Worm (Caenorhabditis elegans) whole organism, young adult: ENCODE measurements around the gene hsd-2.

ENCODE experiments used
- B0019.2 ChIP-seq: fragments of 200-800 bp; sonication (Bioruptor generic); conservative IDR thresholded peaks from 2 replicates; pipeline ENCODE4 v1.3.6; 2022; ENCODE audit warnings: missing genetic modification reagents, missing genetic modification characterization, missing compliant biosample characterization
- B0261.1 ChIP-seq: sonication (generic microtip); optimal IDR thresholded peaks from 2 replicates; lab custom pipeline; 2016; ENCODE audit warnings: mild to moderate bottlenecking, missing genetic modification characterization, moderate library complexity, missing compliant biosample characterization
- B0336.3 ChIP-seq: fragments of 200-800 bp; sonication (Bioruptor generic); IDR thresholded peaks from 2 replicates; pipeline ENCODE4 v1.3.6; 2022; ENCODE audit warnings: missing genetic modification characterization, missing compliant biosample characterization
- F49E8.2 ChIP-seq: sonication (generic microtip); optimal IDR thresholded peaks from 3 replicates; lab custom pipeline; 2017; ENCODE audit warnings: missing genetic modification characterization, mild to moderate bottlenecking, missing compliant biosample characterization, antibody characterized with exemption, moderate library complexity; ENCODE audit not compliant: insufficient read depth
- F55B11.4 ChIP-seq: sonication (generic microtip); optimal IDR thresholded peaks from 2 replicates; lab custom pipeline; 2016; ENCODE audit warnings: missing compliant biosample characterization, missing genetic modification characterization, borderline replicate concordance; ENCODE audit not compliant: insufficient read depth
- T07F8.4 ChIP-seq: sonication (generic microtip); optimal IDR thresholded peaks from 2 replicates; lab custom pipeline; 2016; ENCODE audit warnings: mild to moderate bottlenecking, missing genetic modification characterization, moderate library complexity, missing compliant biosample characterization
- Y67H2A.10 ChIP-seq: fragments of 200-800 bp; sonication (Bioruptor generic); conservative IDR thresholded peaks from 2 replicates; pipeline ENCODE4 v1.3.6; 2022; ENCODE audit warnings: missing genetic modification reagents, missing genetic modification characterization, missing compliant biosample characterization
- Y95B8A.8 ChIP-seq: fragments of 200-800 bp; sonication (Bioruptor generic); IDR thresholded peaks from 2 replicates; pipeline ENCODE4 v1.3.6; 2022; ENCODE audit warnings: missing genetic modification reagents, missing genetic modification characterization, missing compliant biosample characterization
- akir-1 ChIP-seq: fragments of 200-800 bp; sonication (Bioruptor generic); optimal IDR thresholded peaks from 2 replicates; lab custom pipeline; 2018; ENCODE audit warnings: mild to moderate bottlenecking, missing genetic modification characterization, moderate library complexity, missing compliant biosample characterization
- attf-3 ChIP-seq: fragments of 200-800 bp; sonication (Bioruptor generic); conservative IDR thresholded peaks from 2 replicates; pipeline ENCODE4 v1.3.6; 2022; ENCODE audit warnings: missing genetic modification reagents, missing genetic modification characterization, missing compliant biosample characterization
- attf-5 ChIP-seq: fragments of 200-800 bp; sonication (Bioruptor generic); optimal IDR thresholded peaks from 2 replicates; lab custom pipeline; 2018; ENCODE audit warnings: mild to moderate bottlenecking, missing genetic modification characterization, missing compliant biosample characterization
- attf-6 ChIP-seq: fragments of 200-800 bp; sonication (Bioruptor generic); IDR thresholded peaks from 2 replicates; pipeline ENCODE4 v1.3.6; 2022; ENCODE audit warnings: missing genetic modification reagents, missing genetic modification characterization, missing compliant biosample characterization
- bed-1 ChIP-seq: fragments of 200-800 bp; sonication (Bioruptor generic); IDR thresholded peaks from 2 replicates; pipeline ENCODE4 v1.3.6; 2022; ENCODE audit warnings: missing genetic modification reagents, missing genetic modification characterization, missing compliant biosample characterization
- cebp-1 ChIP-seq, 2 experiments: fragments of 200-800 bp in 1 of 2; sonication (Bioruptor generic) in 1 of 2; sonication (generic microtip) in 1 of 2; IDR thresholded peaks in 1 of 2; optimal IDR thresholded peaks in 1 of 2; 2 replicates each; pipeline versions ENCODE4 v1.3.6 to Lab custom; 2017 to 2022; ENCODE audit warnings: missing compliant biosample characterization in 2 of 2, missing genetic modification characterization in 2 of 2, mild to moderate bottlenecking in 1 of 2, missing genetic modification reagents in 1 of 2, moderate library complexity in 1 of 2
- cebp-2 ChIP-seq: fragments of 200-800 bp; sonication (Bioruptor generic); IDR thresholded peaks from 2 replicates; pipeline ENCODE4 v1.3.6; 2022; ENCODE audit warnings: missing genetic modification characterization, missing compliant biosample characterization
- ceh-27 ChIP-seq: fragments of 200-800 bp; sonication (Bioruptor generic); optimal IDR thresholded peaks from 2 replicates; lab custom pipeline; 2018; ENCODE audit warnings: mild to moderate bottlenecking, missing genetic modification characterization, moderate library complexity, missing compliant biosample characterization
- ceh-91 ChIP-seq: fragments of 200-800 bp; sonication (Bioruptor generic); IDR thresholded peaks from 2 replicates; pipeline ENCODE4 v1.3.6; 2022; ENCODE audit warnings: missing genetic modification reagents, missing genetic modification characterization, missing compliant biosample characterization
- chd-7 ChIP-seq: sonication (generic microtip); optimal IDR thresholded peaks from 2 replicates; lab custom pipeline; 2016; ENCODE audit warnings: mild to moderate bottlenecking, missing genetic modification characterization, moderate library complexity, missing compliant biosample characterization
- egl-18 ChIP-seq: fragments of 200-800 bp; sonication (Bioruptor generic); IDR thresholded peaks from 2 replicates; pipeline ENCODE4 v1.3.6; 2022; ENCODE audit warnings: missing genetic modification reagents, missing genetic modification characterization, missing compliant biosample characterization
- egl-44 ChIP-seq: fragments of 200-800 bp; sonication (Bioruptor generic); IDR thresholded peaks from 2 replicates; pipeline ENCODE4 v1.3.6; 2022; ENCODE audit warnings: missing genetic modification reagents, missing genetic modification characterization, missing compliant biosample characterization
- fkh-3 ChIP-seq: sonication (generic microtip); optimal IDR thresholded peaks from 2 replicates; lab custom pipeline; 2016; ENCODE audit warnings: mild to moderate bottlenecking, missing genetic modification characterization, missing compliant biosample characterization
- gei-17 ChIP-seq: fragments of 200-800 bp; sonication (Bioruptor generic); optimal IDR thresholded peaks from 2 replicates; lab custom pipeline; 2018; ENCODE audit warnings: mild to moderate bottlenecking, missing genetic modification characterization, missing compliant biosample characterization
- hlh-12 ChIP-seq: sonication (generic microtip); optimal IDR thresholded peaks from 2 replicates; lab custom pipeline; 2016; ENCODE audit warnings: missing genetic modification characterization, missing compliant biosample characterization
- lag-1 ChIP-seq: fragments of 200-800 bp; sonication (Bioruptor generic); IDR thresholded peaks from 2 replicates; pipeline ENCODE4 v1.3.6; 2022; ENCODE audit warnings: missing genetic modification reagents, missing genetic modification characterization, missing compliant biosample characterization
- lin-35 ChIP-seq, 3 experiments: fragments of 150-350 bp in 2 of 3; sonication (generic microtip) in 1 of 3; optimal IDR thresholded peaks; 2 replicates each; lab custom pipeline; 2014 to 2018; ENCODE audit warnings: missing biosample characterization in 3 of 3, missing genetic modification characterization in 3 of 3, missing genetic modification reagents in 3 of 3
- lin-54 ChIP-seq: fragments of 200-800 bp; sonication (Bioruptor generic); optimal IDR thresholded peaks from 2 replicates; lab custom pipeline; 2018; ENCODE audit warnings: mild to moderate bottlenecking, missing genetic modification characterization, missing compliant biosample characterization
- lir-1 ChIP-seq: fragments of 200-800 bp; sonication (Bioruptor generic); conservative IDR thresholded peaks from 2 replicates; pipeline ENCODE4 v1.3.6; 2022; ENCODE audit warnings: missing genetic modification reagents, missing genetic modification characterization, missing compliant biosample characterization
- lsy-27 ChIP-seq: sonication (generic microtip); optimal IDR thresholded peaks from 2 replicates; lab custom pipeline; 2017; ENCODE audit warnings: missing genetic modification characterization, mild to moderate bottlenecking, missing compliant biosample characterization, antibody characterized with exemption, missing genotype, borderline replicate concordance; ENCODE audit not compliant: insufficient read depth
- madf-8 ChIP-seq: fragments of 200-800 bp; sonication (Bioruptor generic); conservative IDR thresholded peaks from 2 replicates; pipeline ENCODE4 v1.3.6; 2022; ENCODE audit warnings: missing genetic modification reagents, missing genetic modification characterization, missing compliant biosample characterization
- mcd-1 ChIP-seq: fragments of 200-800 bp; sonication (Bioruptor generic); IDR thresholded peaks from 2 replicates; pipeline ENCODE4 v1.3.6; 2022; ENCODE audit warnings: missing genetic modification reagents, missing genetic modification characterization, missing compliant biosample characterization
- nfya-1 ChIP-seq: sonication (generic microtip); optimal IDR thresholded peaks from 2 replicates; lab custom pipeline; 2017; ENCODE audit warnings: antibody characterized with exemption, missing compliant biosample characterization, missing genetic modification characterization, borderline replicate concordance; ENCODE audit not compliant: insufficient read depth
- nfyb-1 ChIP-seq: fragments of 200-800 bp; sonication (Bioruptor generic); IDR thresholded peaks from 2 replicates; pipeline ENCODE4 v1.3.6; 2022; ENCODE audit warnings: missing genetic modification reagents, missing genetic modification characterization, missing compliant biosample characterization
- nhr-120 ChIP-seq: fragments of 200-800 bp; sonication (Bioruptor generic); IDR thresholded peaks from 2 replicates; pipeline ENCODE4 v1.3.6; 2022; ENCODE audit warnings: missing genetic modification characterization, missing compliant biosample characterization
- nhr-80 ChIP-seq: sonication (generic microtip); optimal IDR thresholded peaks from 2 replicates; lab custom pipeline; 2016; ENCODE audit warnings: missing genetic modification characterization, missing compliant biosample characterization
- rcor-1 ChIP-seq: fragments of 200-800 bp; sonication (Bioruptor generic); IDR thresholded peaks from 2 replicates; pipeline ENCODE4 v1.3.6; 2022; ENCODE audit warnings: missing genetic modification reagents, missing genetic modification characterization, missing compliant biosample characterization
- rec-8 ChIP-seq, 2 experiments: sonication (generic microtip); optimal IDR thresholded peaks; 2 replicates each; lab custom pipeline; 2016; ENCODE audit warnings: mild to moderate bottlenecking in 2 of 2, missing genetic modification characterization in 2 of 2, missing genetic modification reagents in 2 of 2, missing genotype in 2 of 2, missing biosample characterization in 1 of 2, missing compliant biosample characterization in 1 of 2, moderate library complexity in 1 of 2
- sdz-38 ChIP-seq: sonication (generic microtip); optimal IDR thresholded peaks from 2 replicates; lab custom pipeline; 2016; ENCODE audit warnings: missing genotype, missing genetic modification characterization, missing compliant biosample characterization
- sea-2 ChIP-seq: fragments of 200-800 bp; sonication (Bioruptor generic); IDR thresholded peaks from 2 replicates; pipeline ENCODE4 v1.3.6; 2022; ENCODE audit warnings: missing genetic modification characterization, missing compliant biosample characterization
- snpc-1.1 ChIP-seq: sonication (generic microtip); optimal IDR thresholded peaks from 2 replicates; lab custom pipeline; 2017; ENCODE audit warnings: missing genetic modification characterization, mild to moderate bottlenecking, missing compliant biosample characterization, antibody characterized with exemption, moderate library complexity, missing genotype, missing genetic modification reagents; ENCODE audit not compliant: insufficient read depth
- snpc-1.3 ChIP-seq: sonication (generic microtip); optimal IDR thresholded peaks from 2 replicates; lab custom pipeline; 2017; ENCODE audit warnings: missing genetic modification characterization, mild to moderate bottlenecking, missing compliant biosample characterization, antibody characterized with exemption, moderate library complexity, missing genotype, missing genetic modification reagents; ENCODE audit not compliant: insufficient read depth
- tbx-9 ChIP-seq: sonication (generic microtip); optimal IDR thresholded peaks from 2 replicates; lab custom pipeline; 2016; ENCODE audit warnings: borderline replicate concordance, missing genetic modification characterization, inconsistent platforms, missing compliant biosample characterization
- xnd-1 ChIP-seq: sonication (generic microtip); optimal IDR thresholded peaks from 2 replicates; lab custom pipeline; 2016; ENCODE audit warnings: missing genotype, missing genetic modification reagents, missing genetic modification characterization, missing compliant biosample characterization
- ztf-18 ChIP-seq: sonication (generic microtip); optimal IDR thresholded peaks from 2 replicates; lab custom pipeline; 2016; ENCODE audit warnings: missing genotype, mild to moderate bottlenecking, missing genetic modification characterization, missing compliant biosample characterization
- ztf-22 ChIP-seq: fragments of 200-800 bp; sonication (Bioruptor generic); optimal IDR thresholded peaks from 2 replicates; lab custom pipeline; 2018; ENCODE audit warnings: mild to moderate bottlenecking, missing genetic modification characterization, moderate library complexity, missing compliant biosample characterization
- ztf-3 ChIP-seq: fragments of 200-800 bp; sonication (Bioruptor generic); optimal IDR thresholded peaks from 2 replicates; lab custom pipeline; 2018; ENCODE audit warnings: mild to moderate bottlenecking, missing genetic modification characterization, missing compliant biosample characterization
- ztf-6 ChIP-seq: fragments of 200-800 bp; sonication (Bioruptor generic); IDR thresholded peaks from 2 replicates; pipeline ENCODE4 v1.3.6; 2022; ENCODE audit warnings: missing genetic modification reagents, missing genetic modification characterization, missing compliant biosample characterization

hsd-2 gene

DNA sequence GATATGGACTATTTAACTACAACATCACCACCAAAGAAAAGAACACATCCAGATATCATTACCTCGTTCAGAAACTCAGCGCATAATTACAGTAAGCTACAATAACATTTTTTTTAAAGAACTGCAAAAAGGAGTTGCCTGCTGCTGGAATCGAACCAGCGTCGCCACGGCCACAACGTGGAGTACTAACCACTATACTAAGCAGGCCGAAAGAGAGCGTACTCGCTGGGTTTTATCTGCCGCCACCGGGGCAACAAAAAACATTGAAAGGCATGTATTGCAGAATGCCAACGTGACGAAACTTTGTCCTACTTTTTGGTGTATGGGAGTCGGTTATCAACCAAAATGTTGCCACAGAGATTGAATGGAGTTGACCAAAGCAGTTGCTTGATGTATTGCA, 17.6 kb downstream of the hsd-2 start (continued):
- TF ChIP-seq akir-1 (GFP tag; lab: Kevin White, UChicago) (no peak), lsy-27 (no peak), T07F8.4 (tag; lab: Kevin White, UChicago) (no peak), nhr-120 (no peak), lir-1 (0 out of 2 replicates have a peak, but pooled peaks have one; percentile 43), rcor-1 (GFP tag; lab: Robert Waterston, UW) (peak; percentile 44; the same call in 1 of the 2 replicates), mcd-1 (GFP tag; lab: Robert Waterston, UW) (no peak), lag-1 (GFP tag; lab: Robert Waterston, UW) (no peak), attf-6 (0 out of 2 replicates have a peak, but pooled peaks have one; percentile 46), B0336.3 (GFP tag; lab: Robert Waterston, UW) (no peak), nfya-1 (tag; lab: Kevin White, UChicago) (no peak), F55B11.4 (no peak), cebp-1 (GFP tag; IDR thresholded peaks at IDR 0.05; lab: Robert Waterston, UW) (peak; percentile 42; the same call in 1 of the 2 replicates), cebp-1 (tag; optimal IDR thresholded peaks at IDR 0.05; lab: Kevin White, UChicago) (no peak), hlh-12 (tag; lab: Kevin White, UChicago) (no peak), F49E8.2 (peak; percentile 27), ztf-18 (tag; lab: Kevin White, UChicago) (peak; percentile 53), B0261.1 (tag; lab: Kevin White, UChicago) (peak; percentile 96), ceh-91 (GFP tag; lab: Robert Waterston, UW) (no peak), ceh-27 (peak; percentile 58), tbx-9 (tag; lab: Kevin White, UChicago) (no peak), rec-8 (tag; optimal IDR thresholded peaks at IDR 0.05; lab: Kevin White, UChicago) (peak; percentile 41 to 67), snpc-1.3 (tag; lab: Kevin White, UChicago) (peak; percentile 70), cebp-2 (0 out of 2 replicates have a peak, but pooled peaks have one; percentile 18), ztf-6 (GFP tag; lab: Robert Waterston, UW) (no peak), nhr-80 (no peak), attf-5 (GFP tag; lab: Kevin White, UChicago) (peak; percentile 56), egl-44 (GFP tag; lab: Robert Waterston, UW) (peak; percentile 81), Y95B8A.8 (GFP tag; lab: Robert Waterston, UW) (0 out of 2 replicates have a peak, but pooled peaks have one; percentile 13), xnd-1 (tag; lab: Kevin White, UChicago) (no peak), sea-2 (GFP tag; lab: Robert Waterston, UW) (no peak), Y67H2A.10 (no peak), nfyb-1 (peak; percentile 69), chd-7 (tag; lab: Kevin White, UChicago) (peak; percentile 25), B0019.2 (GFP tag; lab: Robert Waterston, UW) (no peak), fkh-3 (tag; lab: Kevin White, UChicago) (peak; percentile 43), attf-3 (GFP tag; lab: Robert Waterston, UW) (0 out of 2 replicates have a peak, but pooled peaks have one; percentile 25), gei-17 (peak; percentile 30), ztf-3 (no peak), lin-54 (GFP tag; lab: Kevin White, UChicago) (peak; percentile 22), madf-8 (GFP tag; lab: Robert Waterston, UW) (no peak), egl-18 (GFP tag; lab: Robert Waterston, UW) (no peak), bed-1 (GFP tag; lab: Robert Waterston, UW) (no peak), ztf-22 (GFP tag; lab: Kevin White, UChicago) (no peak), snpc-1.1 (tag; lab: Kevin White, UChicago) (peak; percentile 36), sdz-38 (tag; lab: Kevin White, UChicago) (no peak), lin-35 (GFP tag; optimal IDR thresholded peaks at IDR 0.05; lab: Kevin White, UChicago) (peak in 1 of 3 experiments; percentile 37)
